Fruit fly (Drosophila melanogaster) whole organism: ENCODE measurements around the gene CG11350.

Source experiments
- CG8478 ChIP-seq: fragments of >200 bp; optimal IDR thresholded peaks from 2 replicates; lab custom pipeline; 2018; ENCODE audit warnings: inconsistent platforms
- EcR ChIP-seq, 2 experiments: fragments of >200 bp; optimal IDR thresholded peaks; 2 replicates each; lab custom pipeline; 2017; ENCODE audit warnings: missing biosample characterization in 2 of 2, missing genetic modification characterization in 2 of 2, missing genetic modification reagents in 2 of 2
- usp ChIP-seq: fragments of >200 bp; optimal IDR thresholded peaks from 2 replicates; lab custom pipeline; 2017; ENCODE audit warnings: missing biosample characterization, missing genetic modification characterization, mixed read lengths

DNA sequence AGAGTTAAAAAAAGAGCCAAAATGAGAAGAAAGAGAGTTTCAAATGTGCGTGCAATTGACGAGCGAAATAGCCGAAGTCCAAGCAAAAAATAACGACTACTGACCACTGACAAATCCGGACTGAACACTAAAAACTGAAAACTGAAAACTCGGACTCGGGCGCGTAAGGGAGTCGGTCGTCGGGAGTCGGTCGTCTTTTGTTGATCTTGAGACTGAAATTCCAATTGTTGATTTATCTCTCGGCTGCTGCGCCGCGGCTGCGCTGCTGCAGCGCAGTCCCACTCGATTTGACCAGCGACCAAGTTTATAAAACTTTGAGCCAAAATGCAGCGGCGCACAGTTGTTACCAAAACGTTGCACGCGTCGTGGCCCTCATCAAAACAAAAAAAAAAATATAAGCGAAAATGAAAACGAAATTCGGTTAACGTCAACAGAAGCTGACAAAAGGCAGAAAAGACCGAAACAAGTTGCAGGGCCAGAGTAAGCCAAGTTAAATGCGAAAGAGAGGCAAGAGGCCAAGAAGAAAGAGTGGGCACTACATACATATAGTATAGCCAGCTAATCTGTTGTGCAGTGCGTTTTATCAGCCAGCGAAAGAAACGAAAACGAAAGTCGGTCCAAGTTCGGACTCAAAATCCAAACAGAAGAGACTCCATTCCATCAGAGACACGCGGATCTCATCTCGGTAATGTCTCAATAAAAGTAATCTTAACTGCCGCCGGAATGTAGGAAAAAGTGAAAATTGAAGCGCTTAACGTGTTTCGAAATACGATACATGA, 50.4 kb downstream of the CG11350 start, which contains the start of gene CG11353:
- TF ChIP-seq usp (GFP tag; lab: Kevin White, UChicago) (no peak), CG8478 (no peak), EcR (GFP tag; optimal IDR thresholded peaks at IDR 0.05; lab: Kevin White, UChicago) (no peak)
